Fruit fly (Drosophila melanogaster) whole organism, embryonic: Measurements from ENCODE around the gene CG10874.
A peak's percentile ranks its signal among the peaks of the same experiment; 100 is the strongest.

Experiments
- B-H1 ChIP-seq: fragments of 200-800 bp; sonication (Bioruptor generic); IDR thresholded peaks from 3 replicates; pipeline ENCODE4 v1.3.6; 2022; ENCODE audit warnings: missing biosample characterization, missing genetic modification characterization
- CG10431 ChIP-seq: fragments of 200-800 bp; sonication (Bioruptor generic); optimal IDR thresholded peaks from 3 replicates; lab custom pipeline; 2018; ENCODE audit warnings: missing biosample characterization, mild to moderate bottlenecking, missing genetic modification characterization
- CG11085 ChIP-seq: fragments of 200-800 bp; sonication (Bioruptor generic); IDR thresholded peaks from 2 replicates; pipeline ENCODE4 v1.3.6; 2022; ENCODE audit warnings: missing biosample characterization, missing genetic modification characterization
- CG11696 ChIP-seq: fragments of 200-800 bp; sonication (Bioruptor generic); IDR thresholded peaks from 2 replicates; pipeline ENCODE4 v1.3.6; 2022; ENCODE audit warnings: missing biosample characterization, missing genetic modification characterization
- CG11723 ChIP-seq: fragments of 200-800 bp; sonication (Bioruptor generic); optimal IDR thresholded peaks from 2 replicates; lab custom pipeline; 2017; ENCODE audit warnings: missing biosample characterization, mild to moderate bottlenecking, missing genetic modification characterization
- CG12155 ChIP-seq: fragments of 200-800 bp; sonication (Bioruptor generic); optimal IDR thresholded peaks from 3 replicates; lab custom pipeline; 2016; ENCODE audit warnings: missing biosample characterization, missing genetic modification characterization
- CG13775 ChIP-seq: fragments of 200-800 bp; sonication (Bioruptor generic); optimal IDR thresholded peaks from 3 replicates; lab custom pipeline; 2017; ENCODE audit warnings: missing biosample characterization, mild to moderate bottlenecking, missing genetic modification characterization
- CG14441 ChIP-seq: fragments of 200-800 bp; sonication (Bioruptor generic); IDR thresholded peaks from 2 replicates; pipeline ENCODE4 v1.3.6; 2022; ENCODE audit warnings: missing biosample characterization, missing genetic modification characterization
- CG16813 ChIP-seq: fragments of 200-800 bp; sonication (Bioruptor generic); IDR thresholded peaks from 3 replicates; pipeline ENCODE4 v1.3.6; 2022; ENCODE audit warnings: missing biosample characterization, missing genetic modification characterization; ENCODE audit not compliant: partially characterized antibody
- CG16815 ChIP-seq: fragments of 200-800 bp; sonication (Bioruptor generic); optimal IDR thresholded peaks from 3 replicates; lab custom pipeline; 2017; ENCODE audit warnings: missing biosample characterization, mild to moderate bottlenecking, missing genetic modification characterization
- CG17802 ChIP-seq: fragments of 200-800 bp; sonication (Bioruptor generic); optimal IDR thresholded peaks from 2 replicates; lab custom pipeline; 2018; ENCODE audit warnings: missing biosample characterization, mild to moderate bottlenecking, missing genetic modification characterization, moderate library complexity
- CG17912 ChIP-seq: fragments of 200-800 bp; sonication (Bioruptor generic); optimal IDR thresholded peaks from 2 replicates; lab custom pipeline; 2018; ENCODE audit warnings: missing biosample characterization, mild to moderate bottlenecking, missing genetic modification characterization
- CG2129 ChIP-seq: fragments of 200-800 bp; sonication (Bioruptor generic); IDR thresholded peaks from 2 replicates; pipeline ENCODE4 v1.3.6; 2022; ENCODE audit warnings: missing biosample characterization, missing genetic modification characterization; ENCODE audit not compliant: partially characterized antibody
- CG2199 ChIP-seq: fragments of 200-800 bp; sonication (Bioruptor generic); IDR thresholded peaks from 3 replicates; pipeline ENCODE4 v1.3.6; 2022; ENCODE audit warnings: missing biosample characterization, missing genetic modification characterization
- CG2712 ChIP-seq: fragments of 200-800 bp; optimal IDR thresholded peaks from 3 replicates; lab custom pipeline; 2019; ENCODE audit warnings: missing biosample characterization, mild to moderate bottlenecking, missing genetic modification characterization, moderate library complexity
- CG31441 ChIP-seq: fragments of 200-800 bp; sonication (Bioruptor generic); IDR thresholded peaks from 2 replicates; pipeline ENCODE4 v1.3.6; 2022; ENCODE audit warnings: missing biosample characterization, missing genetic modification characterization
- CG3163 ChIP-seq: fragments of 200-800 bp; sonication (Bioruptor generic); optimal IDR thresholded peaks from 3 replicates; lab custom pipeline; 2016; ENCODE audit warnings: missing biosample characterization, missing genetic modification characterization
- CG3281 ChIP-seq: fragments of 200-800 bp; sonication (Bioruptor generic); optimal IDR thresholded peaks from 3 replicates; lab custom pipeline; 2017; ENCODE audit warnings: missing biosample characterization, mild to moderate bottlenecking, missing genetic modification characterization
- CG34224 ChIP-seq: fragments of 200-800 bp; sonication (Bioruptor generic); IDR thresholded peaks from 3 replicates; pipeline ENCODE4 v1.3.6; 2022; ENCODE audit warnings: missing biosample characterization, missing genetic modification characterization; ENCODE audit not compliant: partially characterized antibody
- CG34376 ChIP-seq: fragments of 200-800 bp; sonication (Bioruptor generic); optimal IDR thresholded peaks from 2 replicates; lab custom pipeline; 2018; ENCODE audit warnings: missing biosample characterization, mild to moderate bottlenecking, missing genetic modification characterization
- CG3847 ChIP-seq: fragments of 200-800 bp; sonication (Bioruptor generic); IDR thresholded peaks from 2 replicates; pipeline ENCODE4 v1.3.6; 2022; ENCODE audit warnings: missing biosample characterization, missing genetic modification characterization
- CG4617 ChIP-seq: fragments of 200-800 bp; sonication (Bioruptor generic); optimal IDR thresholded peaks from 3 replicates; lab custom pipeline; 2016; ENCODE audit warnings: missing biosample characterization, missing genetic modification characterization, borderline replicate concordance
- CG6272 ChIP-seq: fragments of 200-800 bp; sonication (Bioruptor generic); IDR thresholded peaks from 2 replicates; pipeline ENCODE4 v1.3.6; 2022; ENCODE audit warnings: missing biosample characterization, missing genetic modification characterization
- CG6854 ChIP-seq: fragments of 200-800 bp; sonication (Bioruptor generic); optimal IDR thresholded peaks from 3 replicates; lab custom pipeline; 2017; ENCODE audit warnings: missing biosample characterization, mild to moderate bottlenecking, missing genetic modification characterization
- CG7556 ChIP-seq: fragments of 200-800 bp; sonication (Bioruptor generic); optimal IDR thresholded peaks from 2 replicates; lab custom pipeline; 2017; ENCODE audit warnings: missing biosample characterization, mild to moderate bottlenecking, missing genetic modification characterization
- CG8478 ChIP-seq: fragments of >200 bp; optimal IDR thresholded peaks from 2 replicates; lab custom pipeline; 2018
- CG9727 ChIP-seq: fragments of 200-800 bp; sonication (Bioruptor generic); optimal IDR thresholded peaks from 3 replicates; lab custom pipeline; 2017; ENCODE audit warnings: missing biosample characterization, mild to moderate bottlenecking, missing genetic modification characterization
- Ets97D ChIP-seq: fragments of 200-800 bp; sonication (Bioruptor generic); optimal IDR thresholded peaks from 3 replicates; lab custom pipeline; 2016; ENCODE audit warnings: missing biosample characterization, missing genetic modification characterization
- Hr39 ChIP-seq: fragments of >200 bp; optimal IDR thresholded peaks from 2 replicates; lab custom pipeline; 2017
- Hsf ChIP-seq: fragments of 200-800 bp; sonication (Bioruptor generic); optimal IDR thresholded peaks from 3 replicates; lab custom pipeline; 2016; ENCODE audit warnings: missing biosample characterization, missing genetic modification characterization
- MTF-1 ChIP-seq: fragments of 200-800 bp; sonication (Bioruptor generic); optimal IDR thresholded peaks from 2 replicates; lab custom pipeline; 2018; ENCODE audit warnings: missing biosample characterization, mild to moderate bottlenecking, missing genetic modification characterization, borderline replicate concordance
- Oaz ChIP-seq: fragments of 200-800 bp; sonication (Bioruptor generic); IDR thresholded peaks from 2 replicates; pipeline ENCODE4 v1.3.6; 2022; ENCODE audit warnings: missing biosample characterization, missing genetic modification characterization
- PHDP ChIP-seq: fragments of 200-800 bp; sonication (Bioruptor generic); optimal IDR thresholded peaks from 3 replicates; lab custom pipeline; 2018; ENCODE audit warnings: missing biosample characterization, mild to moderate bottlenecking, missing genetic modification characterization, moderate library complexity
- Taf1 ChIP-seq: fragments of 200-800 bp; sonication (Bioruptor generic); IDR thresholded peaks from 2 replicates; pipeline ENCODE4 v1.3.6; 2022; ENCODE audit warnings: missing biosample characterization, missing genetic modification characterization
- Tbp ChIP-seq: fragments of >200 bp; optimal IDR thresholded peaks from 2 replicates; lab custom pipeline; 2018; ENCODE audit warnings: missing biosample characterization, missing genetic modification characterization
- Vsx1 ChIP-seq: fragments of 200-800 bp; sonication (Bioruptor generic); optimal IDR thresholded peaks from 2 replicates; lab custom pipeline; 2017; ENCODE audit warnings: missing biosample characterization, mild to moderate bottlenecking, missing genetic modification characterization, missing genetic modification reagents
- bowl ChIP-seq: fragments of 200-800 bp; sonication (Bioruptor generic); IDR thresholded peaks from 2 replicates; pipeline ENCODE4 v1.3.6; 2022; ENCODE audit warnings: missing biosample characterization, missing genetic modification characterization
- chm ChIP-seq: fragments of 200-800 bp; sonication (Bioruptor generic); IDR thresholded peaks from 2 replicates; pipeline ENCODE4 v1.3.6; 2022; ENCODE audit warnings: missing biosample characterization, missing genetic modification characterization
- da ChIP-seq: fragments of 200-800 bp; sonication (Bioruptor generic); optimal IDR thresholded peaks from 2 replicates; lab custom pipeline; 2016; ENCODE audit warnings: missing biosample characterization, missing genetic modification characterization
- dm ChIP-seq: fragments of 200-800 bp; sonication (Bioruptor generic); optimal IDR thresholded peaks from 3 replicates; lab custom pipeline; 2016; ENCODE audit warnings: missing biosample characterization, missing genetic modification characterization
- exex ChIP-seq: fragments of 200-800 bp; sonication (Bioruptor generic); optimal IDR thresholded peaks from 4 replicates; lab custom pipeline; 2018; ENCODE audit warnings: missing biosample characterization, mild to moderate bottlenecking, missing genetic modification characterization, moderate library complexity
- grau ChIP-seq: fragments of 200-800 bp; optimal IDR thresholded peaks from 3 replicates; lab custom pipeline; 2019; ENCODE audit warnings: missing biosample characterization, mild to moderate bottlenecking, missing genetic modification characterization, moderate library complexity
- jigr1 ChIP-seq: fragments of 200-800 bp; sonication (Bioruptor generic); IDR thresholded peaks from 3 replicates; pipeline ENCODE4 v1.3.6; 2022; ENCODE audit warnings: missing biosample characterization, missing genetic modification characterization
- kah ChIP-seq: fragments of 200-800 bp; sonication (Bioruptor generic); optimal IDR thresholded peaks from 2 replicates; lab custom pipeline; 2018; ENCODE audit warnings: missing biosample characterization, mild to moderate bottlenecking, missing genetic modification characterization
- luna ChIP-seq: fragments of 200-800 bp; sonication (Bioruptor generic); optimal IDR thresholded peaks from 2 replicates; lab custom pipeline; 2016; ENCODE audit warnings: missing biosample characterization, missing genetic modification characterization
- psq ChIP-seq: fragments of 200-800 bp; sonication (Bioruptor generic); optimal IDR thresholded peaks from 2 replicates; lab custom pipeline; 2017; ENCODE audit warnings: missing biosample characterization, missing genetic modification characterization
- row ChIP-seq: fragments of 200-800 bp; sonication (Bioruptor generic); IDR thresholded peaks from 3 replicates; pipeline ENCODE4 v1.3.6; 2022; ENCODE audit warnings: missing biosample characterization, missing genetic modification characterization
- scrt ChIP-seq: fragments of 200-800 bp; sonication (Bioruptor generic); optimal IDR thresholded peaks from 2 replicates; lab custom pipeline; 2018; ENCODE audit warnings: missing biosample characterization, mild to moderate bottlenecking, missing genetic modification characterization, moderate library complexity
- sd ChIP-seq: fragments of 200-800 bp; sonication (Bioruptor generic); optimal IDR thresholded peaks from 3 replicates; lab custom pipeline; 2018; ENCODE audit warnings: missing biosample characterization, mild to moderate bottlenecking, missing genetic modification characterization, moderate library complexity
- sens-2 ChIP-seq: fragments of 200-800 bp; sonication (Bioruptor generic); IDR thresholded peaks from 2 replicates; pipeline ENCODE4 v1.3.6; 2022; ENCODE audit warnings: missing biosample characterization, missing genetic modification characterization
- sr ChIP-seq: fragments of 200-800 bp; sonication (Bioruptor generic); IDR thresholded peaks from 3 replicates; pipeline ENCODE4 v1.3.6; 2022; ENCODE audit warnings: missing biosample characterization, missing genetic modification characterization
- vvl ChIP-seq: fragments of 200-800 bp; sonication (Bioruptor generic); IDR thresholded peaks from 2 replicates; pipeline ENCODE4 v1.3.6; 2022; ENCODE audit warnings: missing biosample characterization, missing genetic modification characterization

Gene CG10874

DNA sequence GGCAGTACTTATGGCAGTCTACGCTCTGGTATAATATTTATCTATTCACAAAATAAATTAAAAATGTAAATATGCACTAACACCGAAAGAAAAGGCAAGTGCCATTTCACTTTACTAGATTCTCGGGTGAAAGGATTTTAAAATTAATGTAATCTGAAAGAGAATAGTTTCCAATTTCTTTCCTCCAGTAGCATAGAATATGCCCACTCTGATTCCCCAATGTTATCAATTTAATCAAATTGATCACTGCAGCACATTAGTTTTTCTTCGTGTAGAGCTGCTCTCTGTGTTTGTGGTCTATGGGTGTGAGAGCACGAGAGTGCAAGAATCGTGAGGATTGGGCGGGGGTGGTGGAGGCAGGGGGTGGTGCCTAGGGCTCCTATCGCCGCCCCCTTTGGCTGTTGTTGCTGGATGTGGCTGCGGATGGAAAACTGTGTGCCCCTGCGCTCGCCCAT, 8.9 kb upstream of the CG10874 start (continued):
- TF ChIP-seq PHDP, result peak; percentile 85
- TF ChIP-seq CG11085, result no peak
- TF ChIP-seq dm (GFP tag; lab: Kevin White, UChicago), result no peak
- TF ChIP-seq Vsx1 (GFP tag; lab: Kevin White, UChicago), result peak; percentile 82
- peak; percentile 80 for TF ChIP-seq CG16815 (GFP tag; lab: Kevin White, UChicago)
- TF ChIP-seq bowl (GFP tag; lab: Robert Waterston, UW), result no peak
- TF ChIP-seq CG3847 (GFP tag; lab: Robert Waterston, UW), result peak; percentile 44
- no peak for TF ChIP-seq Tbp
- TF ChIP-seq CG11723 (GFP tag; lab: Kevin White, UChicago), result peak; percentile 83
- TF ChIP-seq Hr39, result no peak
- TF ChIP-seq CG4617, result peak; percentile 51
- no peak for TF ChIP-seq sens-2 (GFP tag; lab: Robert Waterston, UW)
- TF ChIP-seq CG12155, result peak; percentile 51
- TF ChIP-seq sr, result no peak
- peak; percentile 88 for TF ChIP-seq CG10431 (GFP tag; lab: Kevin White, UChicago)
- no peak for TF ChIP-seq Taf1 (GFP tag; lab: Robert Waterston, UW)
- no peak for TF ChIP-seq exex (tag; lab: Kevin White, UChicago)
- no peak for TF ChIP-seq CG6854
- no peak for TF ChIP-seq CG16813 (GFP tag; lab: Robert Waterston, UW)
- no peak for TF ChIP-seq Oaz (GFP tag; lab: Robert Waterston, UW)
- no peak for TF ChIP-seq B-H1 (GFP tag; lab: Robert Waterston, UW)
- TF ChIP-seq CG6272 (GFP tag; lab: Robert Waterston, UW), result peak; percentile 65
- peak; percentile 61 for TF ChIP-seq CG17802
- peak; percentile 90 for TF ChIP-seq CG9727 (GFP tag; lab: Kevin White, UChicago)
- TF ChIP-seq da (GFP tag; lab: Kevin White, UChicago), result no peak
- TF ChIP-seq CG7556 (GFP tag; lab: Kevin White, UChicago), result peak; percentile 86
- no peak for TF ChIP-seq sd (tag; lab: Kevin White, UChicago)
- peak; percentile 94 for TF ChIP-seq CG2712 (tag; lab: Kevin White, UChicago)
- TF ChIP-seq psq (GFP tag; lab: Kevin White, UChicago), result no peak
- TF ChIP-seq Hsf (GFP tag; lab: Kevin White, UChicago), result peak; percentile 85
- peak; percentile 81 for TF ChIP-seq CG13775
- peak; percentile 87 for TF ChIP-seq vvl (GFP tag; lab: Robert Waterston, UW)
- TF ChIP-seq grau, result peak; percentile 75
- TF ChIP-seq CG11696 (GFP tag; lab: Robert Waterston, UW), result 0 out of 2 replicates have a peak, but pooled peaks have one; percentile 21
- TF ChIP-seq CG14441 (GFP tag; lab: Robert Waterston, UW), result peak; percentile 44; the same call in 1 of the 2 replicates
- no peak for TF ChIP-seq CG8478 (lab: Kevin White, UChicago)
- TF ChIP-seq kah, result peak; percentile 21
- TF ChIP-seq CG2129 (GFP tag; lab: Robert Waterston, UW), result no peak
- TF ChIP-seq chm (GFP tag; lab: Robert Waterston, UW), result peak; percentile 72
- peak; percentile 82 for TF ChIP-seq row (GFP tag; lab: Robert Waterston, UW)
- no peak for TF ChIP-seq CG34224 (GFP tag; lab: Robert Waterston, UW)
- no peak for TF ChIP-seq luna (GFP tag; lab: Kevin White, UChicago)
- TF ChIP-seq CG3163 (GFP tag; lab: Kevin White, UChicago), result no peak
- no peak; the same call in none of the 2 replicates for TF ChIP-seq CG31441 (GFP tag; lab: Robert Waterston, UW)
- TF ChIP-seq Ets97D (GFP tag; lab: Kevin White, UChicago), result peak; percentile 6
- TF ChIP-seq jigr1 (GFP tag; lab: Robert Waterston, UW), result no peak
- peak; percentile 37 for TF ChIP-seq MTF-1 (GFP tag; lab: Kevin White, UChicago)
- peak; percentile 43 for TF ChIP-seq CG17912 (GFP tag; lab: Kevin White, UChicago)
- no peak for TF ChIP-seq CG2199 (GFP tag; lab: Robert Waterston, UW)
- peak; percentile 34 for TF ChIP-seq CG3281 (GFP tag; lab: Kevin White, UChicago)
- no peak for TF ChIP-seq CG34376 (GFP tag; lab: Kevin White, UChicago)
- TF ChIP-seq scrt (GFP tag; lab: Kevin White, UChicago), result peak; percentile 62
